Worm (Caenorhabditis elegans) whole organism, late embryonic: Measurements from ENCODE around the gene sru-45.

ENCODE experiments used
- ceh-19 ChIP-seq: fragments of 200-800 bp; sonication (Bioruptor generic); optimal IDR thresholded peaks from 2 replicates; lab custom pipeline; 2018; ENCODE audit warnings: mild to moderate bottlenecking, missing genetic modification characterization, missing compliant biosample characterization
- ceh-45 ChIP-seq: fragments of 200-800 bp; sonication (Bioruptor generic); IDR thresholded peaks from 2 replicates; pipeline ENCODE4 v1.3.6; 2022; ENCODE audit warnings: missing genetic modification reagents, missing genetic modification characterization, missing compliant biosample characterization
- ceh-6 ChIP-seq: fragments of 200-800 bp; sonication (Bioruptor generic); optimal IDR thresholded peaks from 2 replicates; lab custom pipeline; 2018; ENCODE audit warnings: mild to moderate bottlenecking, missing genetic modification characterization, missing compliant biosample characterization
- dmd-4 ChIP-seq: sonication (generic microtip); optimal IDR thresholded peaks from 2 replicates; lab custom pipeline; 2016; ENCODE audit warnings: borderline replicate concordance, missing genetic modification characterization, missing compliant biosample characterization
- dve-1 ChIP-seq: sonication (generic microtip); optimal IDR thresholded peaks from 2 replicates; lab custom pipeline; 2017; ENCODE audit warnings: antibody characterized with exemption, mild to moderate bottlenecking, missing genetic modification characterization, missing compliant biosample characterization
- elt-2 ChIP-seq: sonication (generic microtip); optimal IDR thresholded peaks from 2 replicates; lab custom pipeline; 2016; ENCODE audit warnings: missing genetic modification reagents, missing genetic modification characterization, missing compliant biosample characterization
- elt-4 ChIP-seq: sonication (generic microtip); optimal IDR thresholded peaks from 2 replicates; lab custom pipeline; 2016; ENCODE audit warnings: missing genetic modification characterization, missing compliant biosample characterization
- ets-4 ChIP-seq: sonication (generic microtip); optimal IDR thresholded peaks from 2 replicates; lab custom pipeline; 2016; ENCODE audit warnings: missing genetic modification characterization, missing compliant biosample characterization
- fkh-10 ChIP-seq: fragments of 150-350 bp; optimal IDR thresholded peaks from 2 replicates; lab custom pipeline; 2014; ENCODE audit warnings: missing biosample characterization, missing genetic modification reagents, missing genetic modification characterization
- nfya-1 ChIP-seq: sonication (generic microtip); optimal IDR thresholded peaks from 2 replicates; lab custom pipeline; 2017; ENCODE audit warnings: missing genetic modification characterization, mild to moderate bottlenecking, missing compliant biosample characterization, antibody characterized with exemption, moderate library complexity
- odd-2 ChIP-seq: sonication (generic microtip); optimal IDR thresholded peaks from 2 replicates; lab custom pipeline; 2017; ENCODE audit warnings: antibody characterized with exemption, mild to moderate bottlenecking, missing genetic modification characterization, missing compliant biosample characterization
- pqm-1 ChIP-seq: sonication (generic microtip); optimal IDR thresholded peaks from 2 replicates; lab custom pipeline; 2016; ENCODE audit warnings: missing genetic modification characterization, missing compliant biosample characterization
- ztf-16 ChIP-seq: sonication (generic microtip); optimal IDR thresholded peaks from 2 replicates; lab custom pipeline; 2017; ENCODE audit warnings: missing genetic modification characterization, missing compliant biosample characterization

- TF ChIP-seq dmd-4 (tag; lab: Kevin White, UChicago) (no peak), dve-1 (no peak), odd-2 (no peak), ceh-6 (no peak), ceh-45 (GFP tag; lab: Robert Waterston, UW) (no peak), elt-2 (tag; lab: Kevin White, UChicago) (no peak), pqm-1 (no peak), fkh-10 (GFP tag; lab: Kevin White, UChicago) (no peak), elt-4 (no peak), ceh-19 (GFP tag; lab: Kevin White, UChicago) (no peak), ets-4 (no peak), ztf-16 (no peak), nfya-1 (tag; lab: Kevin White, UChicago) (no peak)
Observed at ce11 chrV:16517619-16518018, 48.1 kb upstream of the sru-45 start, which contains the start of gene F36D3.4.
